Worm (Caenorhabditis elegans): ENCODE measurements around the gene his-70.
A peak's percentile ranks its signal among the peaks of the same experiment; 100 is the strongest.

The his-70 gene

ce11 chrIII:4101016-4101415, 41.1 kb upstream of the his-70 start:
- TF ChIP-seq pag-3 (tag; optimal IDR thresholded peaks at IDR 0.05; ENCODE audit: borderline replicate concordance), result no peak
- TF ChIP-seq fkh-6 (tag; optimal IDR thresholded peaks at IDR 0.05), result no peak
- TF ChIP-seq ets-4 (tag; optimal IDR thresholded peaks at IDR 0.05), result no peak
- no peak for TF ChIP-seq pha-4 (tag; optimal IDR thresholded peaks at IDR 0.05)
- TF ChIP-seq eyg-1 (tag; optimal IDR thresholded peaks at IDR 0.05), result no peak
- no peak for TF ChIP-seq ceh-18 (tag; optimal IDR thresholded peaks at IDR 0.05)
- TF ChIP-seq syd-9 (tag; optimal IDR thresholded peaks at IDR 0.05), result no peak
- TF ChIP-seq ceh-22 (tag; optimal IDR thresholded peaks at IDR 0.05), result no peak
- TF ChIP-seq odd-2 (tag; optimal IDR thresholded peaks at IDR 0.05), result no peak
- no peak for TF ChIP-seq ceh-30 (tag; optimal IDR thresholded peaks at IDR 0.05)
- no peak for TF ChIP-seq zip-5 (tag; optimal IDR thresholded peaks at IDR 0.05)
- no peak for TF ChIP-seq ttx-3 (tag; optimal IDR thresholded peaks at IDR 0.05)
- TF ChIP-seq sox-2 (GFP tag; IDR thresholded peaks at IDR 0.05), result no peak
- no peak for TF ChIP-seq ahr-1 (tag; optimal IDR thresholded peaks at IDR 0.05)
- no peak for TF ChIP-seq rnt-1 (tag; optimal IDR thresholded peaks at IDR 0.05)
- TF ChIP-seq ceh-48 (tag; optimal IDR thresholded peaks at IDR 0.05), result no peak
- TF ChIP-seq ztf-16 (tag; optimal IDR thresholded peaks at IDR 0.05), result no peak
- TF ChIP-seq mec-3 (tag; optimal IDR thresholded peaks at IDR 0.05; ENCODE audit: borderline replicate concordance), result no peak
- no peak for TF ChIP-seq che-1 (tag; optimal IDR thresholded peaks at IDR 0.05)

ce11 chrIII:4099884-4100596, 40.1 kb upstream of the his-70 start:
- no peak for TF ChIP-seq ets-4 (tag; optimal IDR thresholded peaks at IDR 0.05)
- TF ChIP-seq rnt-1 (tag; optimal IDR thresholded peaks at IDR 0.05), result no peak
- no peak for TF ChIP-seq fax-1 (tag; optimal IDR thresholded peaks at IDR 0.05)
- peak; percentile 60 for TF ChIP-seq dve-1 (tag; optimal IDR thresholded peaks at IDR 0.05)
- TF ChIP-seq ceh-9 (tag; optimal IDR thresholded peaks at IDR 0.05), result no peak
- peak; percentile 18 for TF ChIP-seq ceh-18 (tag; optimal IDR thresholded peaks at IDR 0.05)
- TF ChIP-seq ttx-3 (tag; optimal IDR thresholded peaks at IDR 0.05), result no peak
- TF ChIP-seq sdc-2 (tag; optimal IDR thresholded peaks at IDR 0.05), result no peak
- no peak for TF ChIP-seq sox-4 (tag; optimal IDR thresholded peaks at IDR 0.05)
- no peak for TF ChIP-seq mec-3 (tag; optimal IDR thresholded peaks at IDR 0.05; ENCODE audit: borderline replicate concordance)
- no peak for TF ChIP-seq fkh-6 (tag; optimal IDR thresholded peaks at IDR 0.05)
- peak; percentile 13 for TF ChIP-seq hlh-30 (tag; optimal IDR thresholded peaks at IDR 0.05; ENCODE audit: insufficient read depth)
- peak; percentile 72 for TF ChIP-seq unc-55 (GFP tag; optimal IDR thresholded peaks at IDR 0.05)
- no peak for TF ChIP-seq che-1 (tag; optimal IDR thresholded peaks at IDR 0.05)
- no peak for TF ChIP-seq sox-2 (GFP tag; IDR thresholded peaks at IDR 0.05)
- TF ChIP-seq pqm-1 (tag; optimal IDR thresholded peaks at IDR 0.05), result no peak
- no peak for TF ChIP-seq pha-4 (tag; optimal IDR thresholded peaks at IDR 0.05)
- no peak for TF ChIP-seq pha-2 (tag; optimal IDR thresholded peaks at IDR 0.05)
- TF ChIP-seq Y22D7AL.16 (tag; optimal IDR thresholded peaks at IDR 0.05), result no peak
- no peak for TF ChIP-seq ceh-48 (tag; optimal IDR thresholded peaks at IDR 0.05)

ce11 chrIII:4098751-4099150, 38.8 kb upstream of the his-70 start:
- TF ChIP-seq pqm-1 (tag; optimal IDR thresholded peaks at IDR 0.05), result no peak
- TF ChIP-seq ceh-31 (tag; optimal IDR thresholded peaks at IDR 0.05), result no peak
- no peak for TF ChIP-seq ceh-30 (tag; optimal IDR thresholded peaks at IDR 0.05)
- no peak for TF ChIP-seq nhr-232 (tag; optimal IDR thresholded peaks at IDR 0.05)

ce11 chrIII:4098107-4098620, 38.2 kb upstream of the his-70 start, which contains the start of gene rei-1:
Gene rei-1, minus strand, starts transcription at chrIII:4098190.
- TF ChIP-seq nhr-11 (tag; optimal IDR thresholded peaks at IDR 0.05) (no peak), madf-2 (tag; optimal IDR thresholded peaks at IDR 0.05) (no peak), hlh-15 (tag; optimal IDR thresholded peaks at IDR 0.05) (no peak), sdc-2 (tag; optimal IDR thresholded peaks at IDR 0.05) (no peak), ztf-16 (tag; optimal IDR thresholded peaks at IDR 0.05) (no peak), tbx-2 (tag; optimal IDR thresholded peaks at IDR 0.05) (no peak), ceh-34 (tag; optimal IDR thresholded peaks at IDR 0.05) (no peak), ceh-48 (tag; optimal IDR thresholded peaks at IDR 0.05) (no peak), nfya-1 (tag; optimal IDR thresholded peaks at IDR 0.05) (no peak), C38D4.7 (GFP tag; optimal IDR thresholded peaks at IDR 0.05) (no peak), ama-1 (optimal IDR thresholded peaks at IDR 0.05) (no peak), elt-4 (tag; optimal IDR thresholded peaks at IDR 0.05) (no peak)
